Worm (Caenorhabditis elegans) whole organism, young adult: ENCODE data around the gene R12B2.13.

Experiments
- F57C9.4 ChIP-seq: sonication (generic microtip); optimal IDR thresholded peaks from 2 replicates; lab custom pipeline; 2017; ENCODE audit warnings: mild to moderate bottlenecking, missing genetic modification characterization, missing compliant biosample characterization
- K11D2.4 ChIP-seq: fragments of 200-800 bp; sonication (Bioruptor generic); IDR thresholded peaks from 2 replicates; pipeline ENCODE4 v1.3.6; 2022; ENCODE audit warnings: missing genetic modification reagents, missing genetic modification characterization, missing compliant biosample characterization
- T26A5.8 ChIP-seq: sonication (generic microtip); optimal IDR thresholded peaks from 2 replicates; lab custom pipeline; 2016; ENCODE audit warnings: missing genetic modification characterization, missing compliant biosample characterization
- Y53G8AR.9 ChIP-seq: fragments of 200-800 bp; sonication (Bioruptor generic); conservative IDR thresholded peaks from 2 replicates; pipeline ENCODE4 v1.3.6; 2022; ENCODE audit warnings: missing genetic modification reagents, missing genetic modification characterization, missing compliant biosample characterization
- Y56A3A.18 ChIP-seq: fragments of 200-800 bp; sonication (Bioruptor generic); IDR thresholded peaks from 2 replicates; pipeline ENCODE4 v1.3.6; 2022; ENCODE audit warnings: missing genetic modification reagents, missing genetic modification characterization, missing compliant biosample characterization
- Y67H2A.10 ChIP-seq: fragments of 200-800 bp; sonication (Bioruptor generic); conservative IDR thresholded peaks from 2 replicates; pipeline ENCODE4 v1.3.6; 2022; ENCODE audit warnings: missing genetic modification reagents, missing genetic modification characterization, missing compliant biosample characterization
- Y79H2A.3 ChIP-seq: fragments of 200-800 bp; sonication (Bioruptor generic); conservative IDR thresholded peaks from 2 replicates; pipeline ENCODE4 v1.3.6; 2022; ENCODE audit warnings: missing genetic modification reagents, missing genetic modification characterization, missing compliant biosample characterization
- aptf-2 ChIP-seq: fragments of 200-800 bp; sonication (Bioruptor generic); conservative IDR thresholded peaks from 2 replicates; pipeline ENCODE4 v1.3.6; 2022; ENCODE audit warnings: missing genetic modification reagents, missing genetic modification characterization, missing compliant biosample characterization
- aptf-3 ChIP-seq: fragments of 200-800 bp; sonication (Bioruptor generic); IDR thresholded peaks from 2 replicates; pipeline ENCODE4 v1.3.6; 2022; ENCODE audit warnings: missing genetic modification characterization, missing compliant biosample characterization
- atf-7 ChIP-seq: sonication (generic microtip); optimal IDR thresholded peaks from 2 replicates; lab custom pipeline; 2017; ENCODE audit warnings: mild to moderate bottlenecking, missing genetic modification characterization, missing compliant biosample characterization
- attf-5 ChIP-seq: fragments of 200-800 bp; sonication (Bioruptor generic); optimal IDR thresholded peaks from 2 replicates; lab custom pipeline; 2018; ENCODE audit warnings: mild to moderate bottlenecking, missing genetic modification characterization, missing compliant biosample characterization
- attf-6 ChIP-seq: fragments of 200-800 bp; sonication (Bioruptor generic); IDR thresholded peaks from 2 replicates; pipeline ENCODE4 v1.3.6; 2022; ENCODE audit warnings: missing genetic modification reagents, missing genetic modification characterization, missing compliant biosample characterization
- cebp-1 ChIP-seq, 2 experiments: fragments of 200-800 bp in 1 of 2; sonication (Bioruptor generic) in 1 of 2; sonication (generic microtip) in 1 of 2; IDR thresholded peaks in 1 of 2; optimal IDR thresholded peaks in 1 of 2; 2 replicates each; pipeline versions ENCODE4 v1.3.6 to Lab custom; 2017 to 2022; ENCODE audit warnings: missing compliant biosample characterization in 2 of 2, missing genetic modification characterization in 2 of 2, mild to moderate bottlenecking in 1 of 2, missing genetic modification reagents in 1 of 2, moderate library complexity in 1 of 2
- cebp-2 ChIP-seq: fragments of 200-800 bp; sonication (Bioruptor generic); IDR thresholded peaks from 2 replicates; pipeline ENCODE4 v1.3.6; 2022; ENCODE audit warnings: missing genetic modification characterization, missing compliant biosample characterization
- ceh-100 ChIP-seq: fragments of 200-800 bp; sonication (Bioruptor generic); IDR thresholded peaks from 2 replicates; pipeline ENCODE4 v1.3.6; 2022; ENCODE audit warnings: missing genetic modification reagents, missing genetic modification characterization, missing compliant biosample characterization
- ceh-27 ChIP-seq: fragments of 200-800 bp; sonication (Bioruptor generic); optimal IDR thresholded peaks from 2 replicates; lab custom pipeline; 2018; ENCODE audit warnings: mild to moderate bottlenecking, missing genetic modification characterization, moderate library complexity, missing compliant biosample characterization
- ceh-40 ChIP-seq: fragments of 200-800 bp; sonication (Bioruptor generic); IDR thresholded peaks from 2 replicates; pipeline ENCODE4 v1.3.6; 2022; ENCODE audit warnings: missing genetic modification characterization, missing compliant biosample characterization
- chd-7 ChIP-seq: sonication (generic microtip); optimal IDR thresholded peaks from 2 replicates; lab custom pipeline; 2016; ENCODE audit warnings: mild to moderate bottlenecking, missing genetic modification characterization, moderate library complexity, missing compliant biosample characterization
- fkh-3 ChIP-seq: sonication (generic microtip); optimal IDR thresholded peaks from 2 replicates; lab custom pipeline; 2016; ENCODE audit warnings: mild to moderate bottlenecking, missing genetic modification characterization, missing compliant biosample characterization
- hlh-12 ChIP-seq: sonication (generic microtip); optimal IDR thresholded peaks from 2 replicates; lab custom pipeline; 2016; ENCODE audit warnings: missing genetic modification characterization, missing compliant biosample characterization
- hmg-1.2 ChIP-seq: fragments of 200-800 bp; sonication (Bioruptor generic); IDR thresholded peaks from 2 replicates; pipeline ENCODE4 v1.3.6; 2022; ENCODE audit warnings: missing genetic modification reagents, missing genetic modification characterization, missing compliant biosample characterization
- hrde-1 ChIP-seq: sonication (generic microtip); optimal IDR thresholded peaks from 2 replicates; lab custom pipeline; 2016; ENCODE audit warnings: missing genetic modification characterization, mild to moderate bottlenecking, missing compliant biosample characterization, moderate library complexity, missing genotype, missing genetic modification reagents, borderline replicate concordance
- let-526 ChIP-seq: fragments of 200-800 bp; sonication (Bioruptor generic); IDR thresholded peaks from 2 replicates; pipeline ENCODE4 v1.3.6; 2022; ENCODE audit warnings: missing genetic modification reagents, missing genetic modification characterization, missing compliant biosample characterization
- lin-35 ChIP-seq, 3 experiments: fragments of 150-350 bp in 2 of 3; sonication (generic microtip) in 1 of 3; optimal IDR thresholded peaks; 2 replicates each; lab custom pipeline; 2014 to 2018; ENCODE audit warnings: missing biosample characterization in 3 of 3, missing genetic modification characterization in 3 of 3, missing genetic modification reagents in 3 of 3
- lin-40 ChIP-seq: sonication (generic microtip); optimal IDR thresholded peaks from 2 replicates; lab custom pipeline; 2016; ENCODE audit warnings: missing genetic modification characterization, mild to moderate bottlenecking, missing compliant biosample characterization, missing genotype, missing genetic modification reagents
- lsl-1 ChIP-seq: fragments of 200-800 bp; sonication (Bioruptor generic); optimal IDR thresholded peaks from 2 replicates; lab custom pipeline; 2018; ENCODE audit warnings: mild to moderate bottlenecking, missing genetic modification characterization, moderate library complexity, missing compliant biosample characterization
- madf-6 ChIP-seq: fragments of 200-800 bp; sonication (Bioruptor generic); IDR thresholded peaks from 2 replicates; pipeline ENCODE4 v1.3.6; 2022; ENCODE audit warnings: missing genetic modification reagents, missing genetic modification characterization, missing compliant biosample characterization
- mcd-1 ChIP-seq: fragments of 200-800 bp; sonication (Bioruptor generic); IDR thresholded peaks from 2 replicates; pipeline ENCODE4 v1.3.6; 2022; ENCODE audit warnings: missing genetic modification reagents, missing genetic modification characterization, missing compliant biosample characterization
- mxl-1 ChIP-seq: sonication (generic microtip); optimal IDR thresholded peaks from 2 replicates; lab custom pipeline; 2016; ENCODE audit warnings: missing genetic modification characterization, missing compliant biosample characterization
- nfya-2 ChIP-seq: fragments of 200-800 bp; sonication (Bioruptor generic); IDR thresholded peaks from 2 replicates; pipeline ENCODE4 v1.3.6; 2022; ENCODE audit warnings: missing genetic modification reagents, missing genetic modification characterization, missing compliant biosample characterization
- nhr-120 ChIP-seq: fragments of 200-800 bp; sonication (Bioruptor generic); IDR thresholded peaks from 2 replicates; pipeline ENCODE4 v1.3.6; 2022; ENCODE audit warnings: missing genetic modification characterization, missing compliant biosample characterization
- nhr-27 ChIP-seq: fragments of 200-800 bp; sonication (Bioruptor generic); optimal IDR thresholded peaks from 2 replicates; lab custom pipeline; 2018; ENCODE audit warnings: mild to moderate bottlenecking, missing genetic modification characterization, moderate library complexity, missing compliant biosample characterization
- nhr-80 ChIP-seq: sonication (generic microtip); optimal IDR thresholded peaks from 2 replicates; lab custom pipeline; 2016; ENCODE audit warnings: missing genetic modification characterization, missing compliant biosample characterization
- pbrm-1 ChIP-seq: fragments of 200-800 bp; sonication (Bioruptor generic); IDR thresholded peaks from 2 replicates; pipeline ENCODE4 v1.3.6; 2022; ENCODE audit warnings: missing genetic modification reagents, missing genetic modification characterization, missing compliant biosample characterization
- rcor-1 ChIP-seq: fragments of 200-800 bp; sonication (Bioruptor generic); IDR thresholded peaks from 2 replicates; pipeline ENCODE4 v1.3.6; 2022; ENCODE audit warnings: missing genetic modification reagents, missing genetic modification characterization, missing compliant biosample characterization
- repo-1 ChIP-seq: sonication (generic microtip); optimal IDR thresholded peaks from 2 replicates; lab custom pipeline; 2017; ENCODE audit warnings: mild to moderate bottlenecking, missing genetic modification characterization, missing compliant biosample characterization
- sea-2 ChIP-seq: fragments of 200-800 bp; sonication (Bioruptor generic); IDR thresholded peaks from 2 replicates; pipeline ENCODE4 v1.3.6; 2022; ENCODE audit warnings: missing genetic modification characterization, missing compliant biosample characterization
- snpc-1.3 ChIP-seq: sonication (generic microtip); optimal IDR thresholded peaks from 2 replicates; lab custom pipeline; 2017; ENCODE audit warnings: missing genetic modification characterization, mild to moderate bottlenecking, missing compliant biosample characterization, antibody characterized with exemption, moderate library complexity, missing genotype, missing genetic modification reagents; ENCODE audit not compliant: insufficient read depth
- snpc-4 ChIP-seq, 5 experiments: fragments of 150-350 bp in 1 of 5; sonication (generic microtip) in 4 of 5; optimal IDR thresholded peaks; 2 replicates each; lab custom pipeline; 2014 to 2018; ENCODE audit warnings: missing genetic modification characterization in 5 of 5, missing biosample characterization in 3 of 5, antibody characterized with exemption in 2 of 5, mild to moderate bottlenecking in 2 of 5, missing compliant biosample characterization in 2 of 5, missing genotype in 2 of 5, moderate library complexity in 2 of 5, missing genetic modification reagents in 1 of 5
- somi-1 ChIP-seq: fragments of 200-800 bp; sonication (Bioruptor generic); optimal IDR thresholded peaks from 2 replicates; lab custom pipeline; 2018; ENCODE audit warnings: mild to moderate bottlenecking, missing genetic modification characterization, missing compliant biosample characterization
- sptf-2 ChIP-seq: fragments of 200-800 bp; sonication (Bioruptor generic); optimal IDR thresholded peaks from 2 replicates; lab custom pipeline; 2018; ENCODE audit warnings: mild to moderate bottlenecking, missing genetic modification characterization, missing compliant biosample characterization
- zfh-2 ChIP-seq: fragments of 200-800 bp; sonication (Bioruptor generic); conservative IDR thresholded peaks from 2 replicates; pipeline ENCODE4 v1.3.6; 2022; ENCODE audit warnings: missing genetic modification reagents, missing genetic modification characterization, missing compliant biosample characterization
- zim-3 ChIP-seq: sonication (generic microtip); optimal IDR thresholded peaks from 2 replicates; lab custom pipeline; 2017; ENCODE audit warnings: mild to moderate bottlenecking, missing genetic modification characterization, moderate library complexity, missing compliant biosample characterization
- ztf-18 ChIP-seq: sonication (generic microtip); optimal IDR thresholded peaks from 2 replicates; lab custom pipeline; 2016; ENCODE audit warnings: missing genotype, mild to moderate bottlenecking, missing genetic modification characterization, missing compliant biosample characterization
- ztf-22 ChIP-seq: fragments of 200-800 bp; sonication (Bioruptor generic); optimal IDR thresholded peaks from 2 replicates; lab custom pipeline; 2018; ENCODE audit warnings: mild to moderate bottlenecking, missing genetic modification characterization, moderate library complexity, missing compliant biosample characterization
- ztf-26 ChIP-seq: sonication (generic microtip); optimal IDR thresholded peaks from 2 replicates; lab custom pipeline; 2017; ENCODE audit warnings: missing genetic modification characterization, missing compliant biosample characterization
- ztf-28 ChIP-seq: fragments of 200-800 bp; sonication (Bioruptor generic); IDR thresholded peaks from 2 replicates; pipeline ENCODE4 v1.3.6; 2022; ENCODE audit warnings: missing genetic modification reagents, missing genetic modification characterization, missing compliant biosample characterization
- ztf-6 ChIP-seq: fragments of 200-800 bp; sonication (Bioruptor generic); IDR thresholded peaks from 2 replicates; pipeline ENCODE4 v1.3.6; 2022; ENCODE audit warnings: missing genetic modification reagents, missing genetic modification characterization, missing compliant biosample characterization

R12B2.13 gene

ce11 chrIII:5845483-5845882, 12.2 kb upstream of the R12B2.13 start:
- TF ChIP-seq mcd-1 (GFP tag; lab: Robert Waterston, UW), result no peak
- TF ChIP-seq aptf-2 (GFP tag; lab: Robert Waterston, UW), result no peak
- no peak for TF ChIP-seq lsl-1 (GFP tag; lab: Kevin White, UChicago)
- no peak; the same call in 1 of the 2 replicates for TF ChIP-seq K11D2.4 (GFP tag; lab: Robert Waterston, UW)
- no peak for TF ChIP-seq zim-3 (tag; lab: Kevin White, UChicago)
- TF ChIP-seq nfya-2 (GFP tag; lab: Robert Waterston, UW), result no peak
- no peak for TF ChIP-seq ztf-18
- TF ChIP-seq snpc-4 (GFP tag; optimal IDR thresholded peaks at IDR 0.05; lab: Kevin White, UChicago), result no peak
- peak in 1 of 4 experiments; percentile 16 for TF ChIP-seq snpc-4 (tag; optimal IDR thresholded peaks at IDR 0.05; lab: Kevin White, UChicago)
- TF ChIP-seq sea-2, result no peak
- no peak for TF ChIP-seq chd-7 (tag; lab: Kevin White, UChicago)
- TF ChIP-seq ceh-40 (GFP tag; lab: Robert Waterston, UW), result no peak
- TF ChIP-seq Y67H2A.10, result no peak
- no peak for TF ChIP-seq ceh-100
- no peak for TF ChIP-seq T26A5.8 (tag; lab: Kevin White, UChicago)
- TF ChIP-seq cebp-2 (GFP tag; lab: Robert Waterston, UW), result no peak
- no peak for TF ChIP-seq ztf-28 (GFP tag; lab: Robert Waterston, UW)
- TF ChIP-seq somi-1 (GFP tag; lab: Kevin White, UChicago), result peak; percentile 19
- TF ChIP-seq fkh-3 (tag; lab: Kevin White, UChicago), result no peak
- TF ChIP-seq repo-1, result no peak
- no peak for TF ChIP-seq nhr-80
- no peak for TF ChIP-seq atf-7 (tag; lab: Kevin White, UChicago)
- TF ChIP-seq ztf-26, result no peak
- TF ChIP-seq zfh-2, result peak; percentile 72
- TF ChIP-seq mxl-1 (tag; lab: Kevin White, UChicago), result no peak
- TF ChIP-seq ztf-22 (GFP tag; lab: Kevin White, UChicago), result no peak
- peak; percentile 45; the same call in 1 of the 2 replicates for TF ChIP-seq hmg-1.2 (GFP tag; lab: Robert Waterston, UW)
- no peak for TF ChIP-seq hlh-12 (tag; lab: Kevin White, UChicago)
- peak; percentile 59 for TF ChIP-seq lin-40 (tag; lab: Kevin White, UChicago)
- no peak for TF ChIP-seq nhr-27 (tag; lab: Kevin White, UChicago)
- no peak for TF ChIP-seq let-526 (GFP tag; lab: Robert Waterston, UW)
- no peak for TF ChIP-seq sptf-2 (GFP tag; lab: Kevin White, UChicago)
- no peak for TF ChIP-seq attf-6 (GFP tag; lab: Robert Waterston, UW)
- no peak for TF ChIP-seq Y53G8AR.9
- peak; percentile 27 for TF ChIP-seq ceh-27 (GFP tag; lab: Kevin White, UChicago)
- TF ChIP-seq pbrm-1 (GFP tag; lab: Robert Waterston, UW), result 0 out of 2 replicates have a peak, but pooled peaks have one; percentile 17
- TF ChIP-seq hrde-1, result no peak
- TF ChIP-seq lin-35 (GFP tag; optimal IDR thresholded peaks at IDR 0.05; lab: Kevin White, UChicago), result peak in 1 of 3 experiments; percentile 63
- TF ChIP-seq madf-6 (GFP tag; lab: Robert Waterston, UW), result no peak
- TF ChIP-seq nhr-120 (GFP tag; lab: Robert Waterston, UW), result no peak
- no peak for TF ChIP-seq snpc-1.3 (tag; lab: Kevin White, UChicago)
- TF ChIP-seq attf-5, result peak; percentile 24
- TF ChIP-seq cebp-1 (GFP tag; IDR thresholded peaks at IDR 0.05; lab: Robert Waterston, UW), result no peak
- TF ChIP-seq cebp-1 (tag; optimal IDR thresholded peaks at IDR 0.05; lab: Kevin White, UChicago), result peak; percentile 59
- TF ChIP-seq rcor-1 (GFP tag; lab: Robert Waterston, UW), result no peak
- no peak for TF ChIP-seq ztf-6
- no peak for TF ChIP-seq Y79H2A.3 (GFP tag; lab: Robert Waterston, UW)
- TF ChIP-seq aptf-3 (GFP tag; lab: Robert Waterston, UW), result no peak
- TF ChIP-seq F57C9.4 (tag; lab: Kevin White, UChicago), result no peak
- TF ChIP-seq Y56A3A.18 (GFP tag; lab: Robert Waterston, UW), result no peak
